Fruit fly (Drosophila melanogaster) whole organism, embryonic: ENCODE data around the gene drl.

Experiments used
- CG11085 ChIP-seq: fragments of 200-800 bp; sonication (Bioruptor generic); IDR thresholded peaks from 2 replicates; pipeline ENCODE4 v1.3.6; 2022; ENCODE audit warnings: missing biosample characterization, missing genetic modification characterization
- Hr39 ChIP-seq: fragments of >200 bp; optimal IDR thresholded peaks from 2 replicates; lab custom pipeline; 2017
- dpn ChIP-seq, 2 experiments: fragments of 200-800 bp; sonication (Bioruptor generic); optimal IDR thresholded peaks; 3 replicates each; lab custom pipeline; 2016; ENCODE audit warnings: missing biosample characterization in 2 of 2, missing genetic modification characterization in 2 of 2
- exex ChIP-seq: fragments of 200-800 bp; sonication (Bioruptor generic); optimal IDR thresholded peaks from 4 replicates; lab custom pipeline; 2018; ENCODE audit warnings: missing biosample characterization, mild to moderate bottlenecking, missing genetic modification characterization, moderate library complexity
- pum ChIP-seq: fragments of 200-800 bp; sonication (Bioruptor generic); optimal IDR thresholded peaks from 2 replicates; lab custom pipeline; 2016; ENCODE audit warnings: missing biosample characterization, missing genetic modification characterization

DNA sequence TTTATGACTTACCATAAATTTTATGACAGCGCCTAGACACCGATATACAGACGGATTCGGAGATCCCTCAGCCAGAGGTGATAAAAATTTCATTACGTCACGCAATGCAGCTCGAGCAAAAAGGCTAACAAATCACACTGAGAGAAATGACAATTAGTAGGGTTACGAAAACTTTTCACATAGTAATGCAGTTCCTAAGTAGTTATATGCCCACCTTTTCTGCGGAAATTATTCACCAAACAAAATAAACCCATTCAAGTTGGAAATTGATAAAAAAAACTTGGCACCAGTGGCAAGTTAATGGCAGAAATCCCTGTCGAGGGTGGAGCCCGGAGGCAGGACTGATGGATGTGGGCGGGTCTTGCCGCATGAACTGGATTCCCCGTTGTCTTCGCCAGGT is 10.1 kb downstream of the drl start:
- TF ChIP-seq dpn (GFP tag; optimal IDR thresholded peaks at IDR 0.05; lab: Kevin White, UChicago) (peak in 1 of 2 experiments; percentile 35), Hr39 (lab: Kevin White, UChicago) (no peak), pum (GFP tag; lab: Kevin White, UChicago) (no peak), CG11085 (GFP tag; lab: Robert Waterston, UW) (no peak), exex (tag; lab: Kevin White, UChicago) (no peak)
